ENCODE assay signal across 2 fruit fly cellular contexts in the genomic region with DNA sequence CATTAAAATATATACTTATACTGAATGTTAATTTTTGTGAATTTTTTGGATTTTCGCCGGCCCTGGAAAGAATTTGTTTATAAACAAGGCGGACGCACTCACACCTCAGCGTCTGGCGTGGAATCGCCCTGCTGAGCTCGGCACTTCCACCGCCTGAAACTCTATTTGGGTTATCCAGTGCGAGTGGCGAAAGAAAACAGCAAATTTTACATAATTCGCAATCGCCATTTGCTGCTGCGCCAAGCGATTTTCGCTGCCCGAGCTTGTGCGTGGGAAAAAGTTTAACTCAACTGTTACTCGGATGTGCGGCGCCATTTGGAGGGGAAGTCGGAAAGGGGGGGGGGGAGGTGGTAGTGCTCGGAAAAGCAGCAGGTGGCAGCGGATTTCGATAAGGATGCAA.
TF ChIP-seq lines count a peak whose summit lies in the region.

No protein-coding gene starts in this region.

- TF ChIP-seq CTCF in whole organism, embryonic (GFP tag; optimal IDR thresholded peaks at IDR 0.05; lab: Kevin White, UChicago) = no peak

TF ChIP-seq in whole organism, adult, 20 proteins besides CTCF, POLR2A, EP300 and RAD21:
- no peak for TF ChIP-seq kay (GFP tag; lab: Kevin White, UChicago; ENCODE audit: borderline replicate concordance)
- TF ChIP-seq tj (GFP tag; optimal IDR thresholded peaks at IDR 0.05; lab: Kevin White, UChicago) = peak; percentile 97

TF ChIP-seq in whole organism, embryonic, 481 proteins besides CTCF, POLR2A, EP300 and RAD21:
- no peak for TF ChIP-seq lab (GFP tag; optimal IDR thresholded peaks at IDR 0.05; lab: Kevin White, UChicago)
- TF ChIP-seq sqz (GFP tag; optimal IDR thresholded peaks at IDR 0.05; lab: Kevin White, UChicago) = no peak
- no peak for TF ChIP-seq CG6254 (GFP tag; optimal IDR thresholded peaks at IDR 0.05; lab: Kevin White, UChicago)
- no peak for TF ChIP-seq Lpt (GFP tag; optimal IDR thresholded peaks at IDR 0.05; lab: Kevin White, UChicago)
- 0 out of 2 replicates have a peak, but pooled peaks have one; percentile 9 for TF ChIP-seq crol (GFP tag; IDR thresholded peaks at IDR 0.05; lab: Robert Waterston, UW)
- TF ChIP-seq Usf (GFP tag; optimal IDR thresholded peaks at IDR 0.05; lab: Kevin White, UChicago) = no peak
